Fruit fly (Drosophila melanogaster): ENCODE data around the gene RpS12.

Gene RpS12

DNA sequence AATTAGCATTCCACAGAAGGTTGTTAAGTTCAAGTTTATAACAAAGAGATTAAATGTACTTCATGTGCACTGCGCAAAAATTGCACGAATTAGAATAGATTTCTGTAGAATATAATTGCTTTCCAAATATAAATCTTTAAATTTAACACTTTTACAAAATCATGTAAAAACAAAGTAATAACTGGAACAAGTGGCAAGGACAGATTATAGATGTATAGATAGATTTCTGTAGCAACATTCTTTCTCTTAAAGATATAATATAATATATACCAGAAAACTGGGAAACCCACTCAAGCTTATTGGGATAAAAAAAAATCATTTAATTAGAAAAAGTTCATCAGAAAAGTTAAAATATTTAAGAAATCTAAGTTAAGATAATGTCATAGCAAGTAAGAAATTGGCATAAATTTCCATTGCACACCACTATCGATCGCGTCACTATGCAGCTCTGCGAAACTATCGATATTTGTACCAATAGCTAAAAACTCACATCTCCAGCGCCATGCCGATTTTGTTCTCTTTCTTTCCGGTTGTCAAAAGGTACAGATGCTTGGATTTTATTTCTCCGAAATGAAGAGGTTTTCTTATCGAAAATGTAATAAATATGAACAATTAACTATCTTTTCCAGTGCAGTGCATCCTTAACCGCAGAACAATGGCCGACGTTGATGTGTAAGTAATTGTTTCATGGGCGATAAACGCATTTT lies at the start of gene RpS12:
RpS12 (plus strand) TSS at position 499 of the 707 bp plus-strand sequence.
- TF ChIP-seq dmrt93B (GFP tag; optimal IDR thresholded peaks at IDR 0.05): peak; percentile 81
- TF ChIP-seq sage (GFP tag; optimal IDR thresholded peaks at IDR 0.05): peak; percentile 36
- no peak for TF ChIP-seq CG32264 (GFP tag; optimal IDR thresholded peaks at IDR 0.05)
- no peak for TF ChIP-seq GATAd (GFP tag; optimal IDR thresholded peaks at IDR 0.05)
- TF ChIP-seq Myc (optimal IDR thresholded peaks at IDR 0.05): peak; percentile 61
- TF ChIP-seq brk (GFP tag; optimal IDR thresholded peaks at IDR 0.05): peak; percentile 56
- peak; percentile 78 for TF ChIP-seq Sp1 (GFP tag; optimal IDR thresholded peaks at IDR 0.05)
- TF ChIP-seq foxo (GFP tag; optimal IDR thresholded peaks at IDR 0.05): peak in 1 of 2 experiments; percentile 63
- peak; percentile 40 for TF ChIP-seq dsf (GFP tag; optimal IDR thresholded peaks at IDR 0.05; ENCODE audit: borderline replicate concordance)
- TF ChIP-seq OdsH (GFP tag; optimal IDR thresholded peaks at IDR 0.05): no peak
- TF ChIP-seq Hr83 (GFP tag; optimal IDR thresholded peaks at IDR 0.05; ENCODE audit: poor library complexity, severe bottlenecking): peak; percentile 96
- peak; percentile 56 for TF ChIP-seq psq (GFP tag; optimal IDR thresholded peaks at IDR 0.05)
- TF ChIP-seq Hnf4 (GFP tag; optimal IDR thresholded peaks at IDR 0.05): peak; percentile 71
- peak; percentile 27 for TF ChIP-seq ey (GFP tag; optimal IDR thresholded peaks at IDR 0.05)
- no peak for TF ChIP-seq dl (GFP tag; optimal IDR thresholded peaks at IDR 0.05; ENCODE audit: insufficient read depth in 1 of 2, partially characterized antibody in 2 of 2)
- TF ChIP-seq woc (GFP tag; optimal IDR thresholded peaks at IDR 0.05): peak; percentile 61
- peak; percentile 40 for TF ChIP-seq Jra (GFP tag; optimal IDR thresholded peaks at IDR 0.05)
- TF ChIP-seq h (GFP tag; optimal IDR thresholded peaks at IDR 0.05): peak; percentile 58
- peak; percentile 57 for TF ChIP-seq Mio (GFP tag; optimal IDR thresholded peaks at IDR 0.05)
- no peak for TF ChIP-seq pan (optimal IDR thresholded peaks at IDR 0.05)
- no peak for TF ChIP-seq Dfd (GFP tag; optimal IDR thresholded peaks at IDR 0.05)
- peak; percentile 32 for TF ChIP-seq Dif (GFP tag; optimal IDR thresholded peaks at IDR 0.05; ENCODE audit: partially characterized antibody)
- peak; percentile 70 for TF ChIP-seq tai (GFP tag; optimal IDR thresholded peaks at IDR 0.05)
- TF ChIP-seq N (GFP tag; optimal IDR thresholded peaks at IDR 0.05): peak; percentile 87
- no peak for TF ChIP-seq jim (GFP tag; optimal IDR thresholded peaks at IDR 0.05)
- TF ChIP-seq CG9705 (GFP tag; optimal IDR thresholded peaks at IDR 0.05): peak; percentile 79
- peak; percentile 79 for TF ChIP-seq rgr (GFP tag; optimal IDR thresholded peaks at IDR 0.05)
- no peak for TF ChIP-seq CrebA (GFP tag; optimal IDR thresholded peaks at IDR 0.05; ENCODE audit: borderline replicate concordance)
- peak; percentile 18 for TF ChIP-seq Hr78 (GFP tag; optimal IDR thresholded peaks at IDR 0.05)
- TF ChIP-seq Abd-B (GFP tag; optimal IDR thresholded peaks at IDR 0.05): no peak
- TF ChIP-seq usp (GFP tag; optimal IDR thresholded peaks at IDR 0.05): no peak
- TF ChIP-seq lola (GFP tag; optimal IDR thresholded peaks at IDR 0.05): no peak
- TF ChIP-seq sv (GFP tag; optimal IDR thresholded peaks at IDR 0.05): peak; percentile 82
- no peak for TF ChIP-seq Rel (GFP tag; optimal IDR thresholded peaks at IDR 0.05)
- peak; percentile 39 for TF ChIP-seq Rel (tag; optimal IDR thresholded peaks at IDR 0.05)
- peak; percentile 61 for TF ChIP-seq fru (GFP tag; optimal IDR thresholded peaks at IDR 0.05)
- peak; percentile 50 for TF ChIP-seq HLH106 (tag; optimal IDR thresholded peaks at IDR 0.05)
- peak; percentile 57 for TF ChIP-seq br (GFP tag; optimal IDR thresholded peaks at IDR 0.05)
- no peak for TF ChIP-seq Vsx2 (GFP tag; optimal IDR thresholded peaks at IDR 0.05; ENCODE audit: partially characterized antibody)

DNA sequence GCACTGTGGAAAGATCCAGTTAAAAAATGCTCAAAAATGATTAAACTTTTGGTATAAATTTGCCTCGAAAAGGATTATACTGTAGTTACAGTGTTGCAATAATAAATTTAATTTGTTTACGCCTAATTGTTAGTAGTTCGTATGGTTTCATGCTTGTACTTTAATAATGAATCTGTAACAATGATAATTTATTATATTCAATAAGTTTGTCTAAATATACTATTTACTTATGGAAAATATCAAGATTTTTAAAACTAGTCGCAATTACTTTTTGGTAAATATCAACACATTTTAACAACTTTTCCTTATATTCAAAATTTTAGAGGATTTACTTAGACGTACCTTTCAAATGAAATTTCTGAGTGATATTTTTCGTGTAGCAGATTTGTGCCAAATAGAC lies 28.3 kb upstream of the RpS12 start, which contains the start of gene CG11262:
CG11262 (plus strand) TSS at position 301 of the 400 bp plus-strand sequence.
- TF ChIP-seq jim (GFP tag; optimal IDR thresholded peaks at IDR 0.05) (no peak), N (GFP tag; optimal IDR thresholded peaks at IDR 0.05) (no peak), Hr83 (GFP tag; optimal IDR thresholded peaks at IDR 0.05; ENCODE audit: poor library complexity, severe bottlenecking) (no peak), brk (GFP tag; optimal IDR thresholded peaks at IDR 0.05) (no peak), sv (GFP tag; optimal IDR thresholded peaks at IDR 0.05) (no peak), lola (GFP tag; optimal IDR thresholded peaks at IDR 0.05) (no peak), usp (GFP tag; optimal IDR thresholded peaks at IDR 0.05) (no peak), dmrt93B (GFP tag; optimal IDR thresholded peaks at IDR 0.05) (no peak), CG9705 (GFP tag; optimal IDR thresholded peaks at IDR 0.05) (no peak), Abd-B (GFP tag; optimal IDR thresholded peaks at IDR 0.05) (no peak), Vsx2 (GFP tag; optimal IDR thresholded peaks at IDR 0.05; ENCODE audit: partially characterized antibody) (no peak), foxo (GFP tag; optimal IDR thresholded peaks at IDR 0.05) (no peak), Jra (GFP tag; optimal IDR thresholded peaks at IDR 0.05) (no peak)

Measured in whole organism, wandering third instar larva.